Fruit fly (Drosophila melanogaster): ENCODE results near the gene CG8838.

CG8838 gene

dm6 chr2L:3373242-3373641 lies 15.8 kb downstream of the CG8838 start, which contains the start of gene GramD1B (continued):
- TF ChIP-seq CG9932 (GFP tag; IDR thresholded peaks at IDR 0.05) (peak; percentile 61), Stat92E (GFP tag; optimal IDR thresholded peaks at IDR 0.05) (peak in 1 of 3 experiments; percentile 10), Gug (GFP tag; IDR thresholded peaks at IDR 0.05) (no peak), unc-4 (GFP tag; IDR thresholded peaks at IDR 0.05; ENCODE audit: partially characterized antibody) (peak; percentile 32; the same call in 1 of the 2 replicates), MESR4 (GFP tag; optimal IDR thresholded peaks at IDR 0.05) (peak; percentile 89), dpn (GFP tag; optimal IDR thresholded peaks at IDR 0.05) (peak in 1 of 2 experiments; percentile 22), CG7745 (tag; optimal IDR thresholded peaks at IDR 0.05) (no peak), CG17328 (GFP tag; IDR thresholded peaks at IDR 0.05) (no peak), oc (tag; optimal IDR thresholded peaks at IDR 0.05) (no peak), CG31441 (GFP tag; IDR thresholded peaks at IDR 0.05) (no peak; the same call in 1 of the 2 replicates), repo (GFP tag; optimal IDR thresholded peaks at IDR 0.05) (no peak), CG1233 (GFP tag; optimal IDR thresholded peaks at IDR 0.05) (no peak), h (optimal IDR thresholded peaks at IDR 0.05) (no peak), Hmx (GFP tag; optimal IDR thresholded peaks at IDR 0.05) (no peak), CG11696 (GFP tag; IDR thresholded peaks at IDR 0.05) (no peak), pfk (GFP tag; optimal IDR thresholded peaks at IDR 0.05) (no peak), CG17568 (GFP tag; optimal IDR thresholded peaks at IDR 0.05) (no peak), caup (GFP tag; optimal IDR thresholded peaks at IDR 0.05; ENCODE audit: severe bottlenecking) (no peak), CG10366 (GFP tag; IDR thresholded peaks at IDR 0.05) (no peak), CG4328 (GFP tag; optimal IDR thresholded peaks at IDR 0.05) (no peak), CG2129 (GFP tag; IDR thresholded peaks at IDR 0.05; ENCODE audit: partially characterized antibody) (no peak), C15 (GFP tag; IDR thresholded peaks at IDR 0.05) (no peak), nerfin-1 (tag; optimal IDR thresholded peaks at IDR 0.05) (no peak), Fer1 (GFP tag; optimal IDR thresholded peaks at IDR 0.05) (peak; percentile 51), shn (GFP tag; optimal IDR thresholded peaks at IDR 0.05) (no peak), nau (GFP tag; optimal IDR thresholded peaks at IDR 0.05) (no peak), Ets65A (GFP tag) (no peak), CG6175 (GFP tag; IDR thresholded peaks at IDR 0.05) (no peak), cg (GFP tag; optimal IDR thresholded peaks at IDR 0.05) (no peak), chm (GFP tag; IDR thresholded peaks at IDR 0.05) (no peak), amos (GFP tag; IDR thresholded peaks at IDR 0.05; ENCODE audit: partially characterized antibody) (peak; percentile 40; the same call in 1 of the 2 replicates), CG14050 (GFP tag; IDR thresholded peaks at IDR 0.05) (0 out of 3 replicates have a peak, but pooled peaks have one; percentile 22), Nf-YB (GFP tag; optimal IDR thresholded peaks at IDR 0.05) (no peak), sim (GFP tag; IDR thresholded peaks at IDR 0.05) (no peak), CG12744 (GFP tag; optimal IDR thresholded peaks at IDR 0.05) (no peak), Dip3 (GFP tag; optimal IDR thresholded peaks at IDR 0.05) (no peak), pum (GFP tag; optimal IDR thresholded peaks at IDR 0.05) (no peak), seq (GFP tag; IDR thresholded peaks at IDR 0.05) (no peak), CG8944 (GFP tag; optimal IDR thresholded peaks at IDR 0.05) (no peak), ase (GFP tag; IDR thresholded peaks at IDR 0.05) (no peak), luna (GFP tag; optimal IDR thresholded peaks at IDR 0.05) (no peak), Hr78 (GFP tag; optimal IDR thresholded peaks at IDR 0.05) (no peak), cwo (GFP tag; optimal IDR thresholded peaks at IDR 0.05) (no peak), odd (GFP tag; optimal IDR thresholded peaks at IDR 0.05) (no peak), lmd (GFP tag; IDR thresholded peaks at IDR 0.05) (no peak), Dll (GFP tag; IDR thresholded peaks at IDR 0.05; ENCODE audit: partially characterized antibody) (no peak), ranshi (GFP tag; IDR thresholded peaks at IDR 0.05) (0 out of 2 replicates have a peak, but pooled peaks have one; percentile 6), CHES-1-like (GFP tag; optimal IDR thresholded peaks at IDR 0.05) (peak; percentile 42), sd (tag; optimal IDR thresholded peaks at IDR 0.05) (no peak), ken (GFP tag; IDR thresholded peaks at IDR 0.05) (0 out of 3 replicates have a peak, but pooled peaks have one; percentile 23), D19A (tag; optimal IDR thresholded peaks at IDR 0.05) (no peak)

Measured in whole organism, embryonic.